Worm (Caenorhabditis elegans): ENCODE results near the gene R08D7.7.
A peak's percentile ranks its signal among the peaks of the same experiment; 100 is the strongest.
"Not testable (repeated sequence)": the region's sequence is repeated elsewhere in the genome, so short reads cannot be mapped to it uniquely, and the experiment has no call there.

Gene R08D7.7

ce11 chrIII:8989752-8990151 is at the start of gene R08D7.7:
R08D7.7 (plus strand) TSS chrIII:8990052.
- not testable (repeated sequence) for TF ChIP-seq snu-23 (GFP tag; optimal IDR thresholded peaks at IDR 0.05); lsy-2 (tag; optimal IDR thresholded peaks at IDR 0.05); egl-27 (tag; optimal IDR thresholded peaks at IDR 0.05)

ce11 chrIII:8944357-8944756 is 45.5 kb upstream of the R08D7.7 start, which contains the start of gene dhrr-1:
dhrr-1 (plus strand) TSS chrIII:8944657.
- TF ChIP-seq efl-1 (optimal IDR thresholded peaks at IDR 0.05) (no peak), efl-1 (GFP tag; optimal IDR thresholded peaks at IDR 0.05 in 1 of 2) (peak in 1 of 2 experiments; percentile 84), nhr-12 (tag; optimal IDR thresholded peaks at IDR 0.05) (no peak), tlp-1 (tag; optimal IDR thresholded peaks at IDR 0.05) (no peak), nhr-77 (tag; optimal IDR thresholded peaks at IDR 0.05) (no peak)

ce11 chrIII:8946285-8946684 is 43.6 kb upstream of the R08D7.7 start:
- TF ChIP-seq blmp-1 (tag; optimal IDR thresholded peaks at IDR 0.05) (no peak), C16A3.4 (tag; optimal IDR thresholded peaks at IDR 0.05) (no peak), lin-14 (GFP tag; optimal IDR thresholded peaks at IDR 0.05) (peak; percentile 62), fkh-10 (GFP tag; optimal IDR thresholded peaks at IDR 0.05) (peak; percentile 49), irx-1 (tag; optimal IDR thresholded peaks at IDR 0.05) (no peak), elt-2 (tag; optimal IDR thresholded peaks at IDR 0.05) (no peak), nhr-84 (tag; optimal IDR thresholded peaks at IDR 0.05) (no peak), elt-3 (tag; optimal IDR thresholded peaks at IDR 0.05) (no peak), nhr-85 (tag) (no peak), C34B4.2 (tag; optimal IDR thresholded peaks at IDR 0.05) (no peak), ceh-63 (GFP tag; optimal IDR thresholded peaks at IDR 0.05) (no peak), sox-4 (tag; optimal IDR thresholded peaks at IDR 0.05) (no peak), nhr-12 (tag; optimal IDR thresholded peaks at IDR 0.05) (no peak), mep-1 (tag; optimal IDR thresholded peaks at IDR 0.05) (no peak), fkh-8 (tag; optimal IDR thresholded peaks at IDR 0.05) (no peak), F16B12.6 (tag; optimal IDR thresholded peaks at IDR 0.05) (no peak)

- TF ChIP-seq mab-9 (GFP tag; IDR thresholded peaks at IDR 0.05) (no peak), lin-13 (GFP tag; optimal IDR thresholded peaks at IDR 0.05) (no peak), lin-39 (tag; optimal IDR thresholded peaks at IDR 0.05) (no peak), nhr-71 (tag; optimal IDR thresholded peaks at IDR 0.05) (no peak), zag-1 (tag; optimal IDR thresholded peaks at IDR 0.05) (no peak), lin-14 (GFP tag; optimal IDR thresholded peaks at IDR 0.05) (peak; percentile 38), fkh-10 (GFP tag; optimal IDR thresholded peaks at IDR 0.05) (peak; percentile 51)
These were observed 40.7 kb upstream of the R08D7.7 start for ce11 chrIII:8949147-8949546.

ce11 chrIII:8955536-8955935 is 34.3 kb upstream of the R08D7.7 start:
- no peak for TF ChIP-seq isw-1 (GFP tag; IDR thresholded peaks at IDR 0.05)
- no peak for TF ChIP-seq ceh-82 (tag; optimal IDR thresholded peaks at IDR 0.05)
- TF ChIP-seq unc-130 (tag; optimal IDR thresholded peaks at IDR 0.05) = no peak
- TF ChIP-seq alr-1 (tag; optimal IDR thresholded peaks at IDR 0.05; ENCODE audit: borderline replicate concordance) = no peak
- no peak for TF ChIP-seq ceh-63 (GFP tag; optimal IDR thresholded peaks at IDR 0.05)
- TF ChIP-seq fkh-10 (GFP tag; optimal IDR thresholded peaks at IDR 0.05) = no peak
- no peak for TF ChIP-seq efl-3 (GFP tag; optimal IDR thresholded peaks at IDR 0.05)
- TF ChIP-seq ceh-88 (GFP tag; IDR thresholded peaks at IDR 0.05) = no peak
- TF ChIP-seq pax-3 (tag; optimal IDR thresholded peaks at IDR 0.05) = no peak
- no peak for TF ChIP-seq nhr-20 (tag; optimal IDR thresholded peaks at IDR 0.05)
- no peak for TF ChIP-seq sox-4 (tag; optimal IDR thresholded peaks at IDR 0.05)
- TF ChIP-seq skn-1 (tag; optimal IDR thresholded peaks at IDR 0.05) = no peak
- no peak for TF ChIP-seq vab-15 (tag; optimal IDR thresholded peaks at IDR 0.05)
- TF ChIP-seq nhr-19 (GFP tag; conservative IDR thresholded peaks at IDR 0.05) = no peak
